Fruit fly (Drosophila melanogaster): ENCODE data around the gene Nmdmc.

The Nmdmc gene

DNA sequence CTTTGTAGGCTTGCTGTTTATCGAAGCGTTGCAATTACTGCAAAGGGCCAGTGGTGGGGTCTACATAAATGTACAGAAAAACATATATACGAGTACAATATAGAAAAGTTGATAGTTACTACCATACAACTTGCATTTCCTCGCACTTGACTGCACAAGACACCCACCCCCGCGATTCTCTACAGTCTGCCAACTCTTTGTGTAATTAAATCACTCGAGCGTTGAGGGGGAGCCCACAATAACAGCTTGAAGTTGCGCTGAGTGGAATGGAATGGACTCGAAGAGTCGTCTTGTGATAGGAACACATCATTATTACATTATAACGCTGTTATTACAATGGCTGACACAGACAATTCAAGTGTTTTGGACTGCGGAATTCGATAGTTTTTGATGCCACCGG, 20.9 kb downstream of the Nmdmc start:
- TF ChIP-seq Dbx (GFP tag; IDR thresholded peaks at IDR 0.05) (no peak), zfh1 (GFP tag; IDR thresholded peaks at IDR 0.05) (no peak), CG9797 (GFP tag; optimal IDR thresholded peaks at IDR 0.05) (no peak), sens (GFP tag) (peak; percentile 22), Atf-2 (GFP tag; optimal IDR thresholded peaks at IDR 0.05) (no peak), CG13424 (tag; optimal IDR thresholded peaks at IDR 0.05) (no peak), Med (GFP tag) (peak; percentile 66), br (optimal IDR thresholded peaks at IDR 0.05) (no peak), CG34224 (GFP tag; IDR thresholded peaks at IDR 0.05; ENCODE audit: partially characterized antibody) (no peak), Ets65A (GFP tag) (peak; percentile 77), Gug (GFP tag; IDR thresholded peaks at IDR 0.05) (no peak), mirr (GFP tag; optimal IDR thresholded peaks at IDR 0.05) (no peak), fd3F (GFP tag; optimal IDR thresholded peaks at IDR 0.05) (no peak), vnd (GFP tag; IDR thresholded peaks at IDR 0.05; ENCODE audit: partially characterized antibody) (no peak), Doc3 (GFP tag; IDR thresholded peaks at IDR 0.05; ENCODE audit: partially characterized antibody) (no peak), CTCF (GFP tag; optimal IDR thresholded peaks at IDR 0.05) (no peak), maf-S (GFP tag; optimal IDR thresholded peaks at IDR 0.05) (no peak), sd (tag; optimal IDR thresholded peaks at IDR 0.05) (peak; percentile 16), caup (GFP tag; optimal IDR thresholded peaks at IDR 0.05; ENCODE audit: severe bottlenecking) (no peak), pros (GFP tag; optimal IDR thresholded peaks at IDR 0.05) (peak; percentile 71), twi (tag; optimal IDR thresholded peaks at IDR 0.05) (no peak), CG10543 (GFP tag; optimal IDR thresholded peaks at IDR 0.05) (no peak), E2f2 (GFP tag; IDR thresholded peaks at IDR 0.05) (no peak), crol (GFP tag; IDR thresholded peaks at IDR 0.05) (peak; percentile 65), Sry-β (GFP tag; optimal IDR thresholded peaks at IDR 0.05) (no peak), BEAF-32 (GFP tag; optimal IDR thresholded peaks at IDR 0.05) (no peak), z (GFP tag; IDR thresholded peaks at IDR 0.05) (peak; percentile 79), CG10959 (GFP tag; IDR thresholded peaks at IDR 0.05) (no peak), CG3726 (GFP tag; IDR thresholded peaks at IDR 0.05) (no peak)

DNA sequence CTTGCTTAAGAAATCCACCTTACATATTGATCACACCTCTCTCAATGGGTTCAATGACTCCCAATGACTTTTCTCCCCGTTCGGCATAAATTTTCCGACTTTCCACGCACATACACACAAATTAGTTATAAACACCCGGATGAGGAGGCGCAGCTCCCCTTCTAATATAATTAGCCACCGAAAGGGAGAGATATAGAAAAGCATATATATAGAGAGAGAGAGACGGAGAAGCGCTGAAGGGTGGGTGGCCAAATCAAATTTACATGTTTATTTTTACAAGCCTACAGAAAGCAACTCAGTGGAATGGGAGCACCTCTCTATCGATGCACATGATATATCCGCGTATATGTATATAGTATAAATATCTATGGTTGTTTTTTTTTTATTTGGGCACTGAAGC, 21.7 kb downstream of the Nmdmc start:
- TF ChIP-seq CG6683 (GFP tag; optimal IDR thresholded peaks at IDR 0.05) (no peak), sd (tag; optimal IDR thresholded peaks at IDR 0.05) (peak; percentile 49), CG10431 (GFP tag; optimal IDR thresholded peaks at IDR 0.05) (no peak), pros (GFP tag; optimal IDR thresholded peaks at IDR 0.05) (peak; percentile 58), sqz (GFP tag; optimal IDR thresholded peaks at IDR 0.05) (peak; percentile 34), Med (GFP tag) (peak; percentile 45), CG9609 (GFP tag; optimal IDR thresholded peaks at IDR 0.05) (no peak), Vsx1 (GFP tag; optimal IDR thresholded peaks at IDR 0.05) (peak; percentile 87), salm (tag; optimal IDR thresholded peaks at IDR 0.05) (no peak), CG7556 (GFP tag; optimal IDR thresholded peaks at IDR 0.05) (no peak), Dref (GFP tag; IDR thresholded peaks at IDR 0.05) (no peak), grn (GFP tag; optimal IDR thresholded peaks at IDR 0.05) (no peak), CG18599 (GFP tag; optimal IDR thresholded peaks at IDR 0.05) (no peak), CG12769 (tag; optimal IDR thresholded peaks at IDR 0.05) (peak; percentile 72), CG16863 (GFP tag; optimal IDR thresholded peaks at IDR 0.05) (no peak), CG3281 (GFP tag; optimal IDR thresholded peaks at IDR 0.05) (no peak), Doc3 (GFP tag; IDR thresholded peaks at IDR 0.05; ENCODE audit: partially characterized antibody) (no peak), Aef1 (GFP tag; IDR thresholded peaks at IDR 0.05) (no peak), CG11560 (tag; IDR thresholded peaks at IDR 0.05) (no peak), CG14441 (GFP tag; IDR thresholded peaks at IDR 0.05) (no peak), CG7839 (tag; optimal IDR thresholded peaks at IDR 0.05) (no peak), Dfd (GFP tag; optimal IDR thresholded peaks at IDR 0.05) (no peak), CG12236 (GFP tag; optimal IDR thresholded peaks at IDR 0.05) (no peak), sna (GFP tag; IDR thresholded peaks at IDR 0.05; ENCODE audit: partially characterized antibody) (no peak), Hmr (GFP tag; optimal IDR thresholded peaks at IDR 0.05) (no peak), Meics (GFP tag; optimal IDR thresholded peaks at IDR 0.05) (no peak), pnt (GFP tag; optimal IDR thresholded peaks at IDR 0.05) (no peak), gcm (GFP tag; optimal IDR thresholded peaks at IDR 0.05) (peak; percentile 11)

Data from whole organism, embryonic.